Fruit fly (Drosophila melanogaster): Measurements from ENCODE around the gene vret.

Gene vret

dm6 chr3R:22793953-22794352 lies 48.6 kb upstream of the vret start (continued):
- TF ChIP-seq tin (GFP tag; optimal IDR thresholded peaks at IDR 0.05): no peak
- TF ChIP-seq al (GFP tag; IDR thresholded peaks at IDR 0.05): no peak
- TF ChIP-seq CG1647 (GFP tag; optimal IDR thresholded peaks at IDR 0.05): no peak
- no peak for TF ChIP-seq CG6765 (GFP tag; optimal IDR thresholded peaks at IDR 0.05)
- TF ChIP-seq CG10654 (GFP tag; optimal IDR thresholded peaks at IDR 0.05): no peak
- peak; percentile 84 for TF ChIP-seq Tbp (GFP tag; optimal IDR thresholded peaks at IDR 0.05)
- TF ChIP-seq nerfin-2 (GFP tag; IDR thresholded peaks at IDR 0.05; ENCODE audit: partially characterized antibody): 0 out of 2 replicates have a peak, but pooled peaks have one; percentile 51
- no peak for TF ChIP-seq ranshi (GFP tag; IDR thresholded peaks at IDR 0.05)
- TF ChIP-seq klu (GFP tag; IDR thresholded peaks at IDR 0.05): no peak
- TF ChIP-seq CG10147 (GFP tag; optimal IDR thresholded peaks at IDR 0.05): no peak
- peak; percentile 8 for TF ChIP-seq CG33557 (GFP tag; optimal IDR thresholded peaks at IDR 0.05)
- TF ChIP-seq CG6272 (GFP tag; IDR thresholded peaks at IDR 0.05): no peak
- no peak for TF ChIP-seq Nf-YA (GFP tag; IDR thresholded peaks at IDR 0.05)
- TF ChIP-seq dati (GFP tag; IDR thresholded peaks at IDR 0.05): no peak
- no peak for TF ChIP-seq CG12744 (GFP tag; optimal IDR thresholded peaks at IDR 0.05)
- TF ChIP-seq Hey (tag; optimal IDR thresholded peaks at IDR 0.05): no peak
- TF ChIP-seq Mad (GFP tag; optimal IDR thresholded peaks at IDR 0.05): no peak
- TF ChIP-seq mld (GFP tag; IDR thresholded peaks at IDR 0.05; ENCODE audit: partially characterized antibody): no peak
- TF ChIP-seq toy (GFP tag; IDR thresholded peaks at IDR 0.05): no peak
- TF ChIP-seq trh (GFP tag; optimal IDR thresholded peaks at IDR 0.05): no peak
- no peak for TF ChIP-seq CG2120 (GFP tag; optimal IDR thresholded peaks at IDR 0.05)
- TF ChIP-seq ro (GFP tag; IDR thresholded peaks at IDR 0.05): no peak
- peak; percentile 64 for TF ChIP-seq CTCF (GFP tag; optimal IDR thresholded peaks at IDR 0.05)
- no peak for TF ChIP-seq gfzf (GFP tag; optimal IDR thresholded peaks at IDR 0.05)
- TF ChIP-seq CG17359 (tag; optimal IDR thresholded peaks at IDR 0.05): no peak
- TF ChIP-seq Ravus (GFP tag; IDR thresholded peaks at IDR 0.05): no peak
- no peak for TF ChIP-seq da (GFP tag; optimal IDR thresholded peaks at IDR 0.05)
- no peak for TF ChIP-seq Dp (GFP tag; optimal IDR thresholded peaks at IDR 0.05)
- no peak for TF ChIP-seq E2f2 (GFP tag; IDR thresholded peaks at IDR 0.05)
- no peak for TF ChIP-seq h (optimal IDR thresholded peaks at IDR 0.05)
- no peak for TF ChIP-seq CG31388 (GFP tag; optimal IDR thresholded peaks at IDR 0.05)
- no peak for TF ChIP-seq Oli (tag; optimal IDR thresholded peaks at IDR 0.05)
- TF ChIP-seq Abd-B (GFP tag; optimal IDR thresholded peaks at IDR 0.05): peak; percentile 87
- peak; percentile 76 for TF ChIP-seq CG42726 (GFP tag; IDR thresholded peaks at IDR 0.05; ENCODE audit: partially characterized antibody)
- TF ChIP-seq dysf (GFP tag; IDR thresholded peaks at IDR 0.05): no peak
- no peak for TF ChIP-seq pros (GFP tag; optimal IDR thresholded peaks at IDR 0.05)
- TF ChIP-seq NC2α (GFP tag; optimal IDR thresholded peaks at IDR 0.05): no peak
- TF ChIP-seq CG8281 (tag; optimal IDR thresholded peaks at IDR 0.05): no peak
- no peak for TF ChIP-seq MTF-1 (GFP tag; optimal IDR thresholded peaks at IDR 0.05; ENCODE audit: borderline replicate concordance)
- no peak for TF ChIP-seq Bdp1 (GFP tag; optimal IDR thresholded peaks at IDR 0.05)
- no peak for TF ChIP-seq CG13296 (GFP tag; optimal IDR thresholded peaks at IDR 0.05)
- TF ChIP-seq Side (GFP tag; optimal IDR thresholded peaks at IDR 0.05): no peak
- no peak for TF ChIP-seq lilli (GFP tag; optimal IDR thresholded peaks at IDR 0.05)
- no peak for TF ChIP-seq fd102C (GFP tag; optimal IDR thresholded peaks at IDR 0.05)
- no peak for TF ChIP-seq CG14667 (GFP tag; IDR thresholded peaks at IDR 0.05)
- TF ChIP-seq Adf1 (GFP tag; IDR thresholded peaks at IDR 0.05): no peak
- no peak for TF ChIP-seq Vsx1 (GFP tag; optimal IDR thresholded peaks at IDR 0.05)
- TF ChIP-seq ATbp (GFP tag; optimal IDR thresholded peaks at IDR 0.05): no peak
- TF ChIP-seq CG12155 (GFP tag; optimal IDR thresholded peaks at IDR 0.05): no peak
- TF ChIP-seq CG17612 (GFP tag; IDR thresholded peaks at IDR 0.05): no peak
- TF ChIP-seq CG10959 (GFP tag; IDR thresholded peaks at IDR 0.05): no peak
- no peak for TF ChIP-seq mam (GFP tag; optimal IDR thresholded peaks at IDR 0.05)
- TF ChIP-seq Xbp1 (GFP tag; optimal IDR thresholded peaks at IDR 0.05): no peak
- TF ChIP-seq ssp (GFP tag; IDR thresholded peaks at IDR 0.05): no peak

Data from whole organism, embryonic.